Worm (Caenorhabditis elegans): ENCODE data around the gene sluh-7.

Gene sluh-7

ce11 chrV:10341905-10342328, 13.7 kb downstream of the sluh-7 start, which contains the start of gene K07C5.13 (continued):
- peak; percentile 84 for TF ChIP-seq lin-1 (GFP tag; IDR thresholded peaks at IDR 0.05)
- TF ChIP-seq ctbp-1 (GFP tag; IDR thresholded peaks at IDR 0.05) = peak; percentile 91
- TF ChIP-seq egl-43 (GFP tag; IDR thresholded peaks at IDR 0.05) = peak; percentile 94
- TF ChIP-seq dmd-9 (GFP tag; IDR thresholded peaks at IDR 0.05) = peak; percentile 94
- TF ChIP-seq Y105C5A.15 (GFP tag; IDR thresholded peaks at IDR 0.05) = 0 out of 2 replicates have a peak, but pooled peaks have one; percentile 11
- peak; percentile 9 for TF ChIP-seq dve-1 (tag; optimal IDR thresholded peaks at IDR 0.05; ENCODE audit: insufficient read depth)
- TF ChIP-seq spr-3 (GFP tag; optimal IDR thresholded peaks at IDR 0.05) = peak; percentile 54
- peak; percentile 86 for TF ChIP-seq nhr-102 (tag; optimal IDR thresholded peaks at IDR 0.05)
- peak; percentile 95 for TF ChIP-seq ceh-20 (GFP tag; IDR thresholded peaks at IDR 0.05)
- peak; percentile 78 for TF ChIP-seq vab-7 (GFP tag; IDR thresholded peaks at IDR 0.05)
- peak; percentile 88 for TF ChIP-seq hlh-11 (tag; optimal IDR thresholded peaks at IDR 0.05)
- peak; percentile 94 for TF ChIP-seq Y75B8A.6 (GFP tag; IDR thresholded peaks at IDR 0.05)
- TF ChIP-seq arid-1 (GFP tag; conservative IDR thresholded peaks at IDR 0.05) = peak; percentile 89
- TF ChIP-seq php-3 (GFP tag; IDR thresholded peaks at IDR 0.05) = peak; percentile 91
- TF ChIP-seq mxl-3 (GFP tag; optimal IDR thresholded peaks at IDR 0.05) = peak; percentile 54
- TF ChIP-seq dpl-1 (GFP tag; optimal IDR thresholded peaks at IDR 0.05) = peak; percentile 47
- TF ChIP-seq dmd-6 (GFP tag; IDR thresholded peaks at IDR 0.05) = peak; percentile 93
- TF ChIP-seq mxl-2 (GFP tag; conservative IDR thresholded peaks at IDR 0.05) = peak; percentile 74; the same call in 1 of the 2 replicates
- peak; percentile 90 for TF ChIP-seq saeg-2 (GFP tag; IDR thresholded peaks at IDR 0.05)
- TF ChIP-seq madf-5 (GFP tag; IDR thresholded peaks at IDR 0.05) = peak in 1 of 2 experiments; percentile 83; a peak in 1 of 4 replicates
- peak; percentile 89 for TF ChIP-seq D1046.2 (GFP tag; IDR thresholded peaks at IDR 0.05)
- TF ChIP-seq hif-1 (tag; optimal IDR thresholded peaks at IDR 0.05) = peak; percentile 16 to 30
- peak; percentile 65 for TF ChIP-seq T20F7.1 (GFP tag; optimal IDR thresholded peaks at IDR 0.05)

- no peak for TF ChIP-seq lin-38 (GFP tag; IDR thresholded peaks at IDR 0.05)
- no peak for TF ChIP-seq spr-1 (tag; optimal IDR thresholded peaks at IDR 0.05)
- no peak for TF ChIP-seq aly-2 (tag; optimal IDR thresholded peaks at IDR 0.05)
- TF ChIP-seq hif-1 (tag; optimal IDR thresholded peaks at IDR 0.05) = no peak
- TF ChIP-seq set-16 (GFP tag; IDR thresholded peaks at IDR 0.05) = no peak
- no peak for TF ChIP-seq duxl-1 (tag; optimal IDR thresholded peaks at IDR 0.05; ENCODE audit: poor library complexity)
- TF ChIP-seq Y48G9A.11 (GFP tag; IDR thresholded peaks at IDR 0.05) = no peak
- TF ChIP-seq mxl-3 (GFP tag; optimal IDR thresholded peaks at IDR 0.05) = no peak
- TF ChIP-seq rbr-2 (tag; optimal IDR thresholded peaks at IDR 0.05) = no peak
- TF ChIP-seq ceh-44 (GFP tag; IDR thresholded peaks at IDR 0.05) = no peak
- no peak for TF ChIP-seq nhr-42 (GFP tag; IDR thresholded peaks at IDR 0.05)
Measured at ce11 chrV:10339200-10339599, 16.4 kb downstream of the sluh-7 start, which contains the start of gene K07C5.2. Gene K07C5.2, plus strand, starts transcription at chrV:10339500.

- TF ChIP-seq lsy-2 (tag; optimal IDR thresholded peaks at IDR 0.05) (peak in 1 of 2 experiments; percentile 61), ztf-7 (tag; optimal IDR thresholded peaks at IDR 0.05) (no peak), ZK337.2 (GFP tag; IDR thresholded peaks at IDR 0.05) (no peak), nhr-28 (tag; optimal IDR thresholded peaks at IDR 0.05) (peak; percentile 64), dve-1 (tag; optimal IDR thresholded peaks at IDR 0.05; ENCODE audit: insufficient read depth) (peak; percentile 41), dpl-1 (GFP tag; optimal IDR thresholded peaks at IDR 0.05) (peak; percentile 49), nhr-77 (tag; optimal IDR thresholded peaks at IDR 0.05) (peak; percentile 53), mep-1 (tag; optimal IDR thresholded peaks at IDR 0.05) (peak; percentile 56), lin-29 (GFP tag; IDR thresholded peaks at IDR 0.05) (no peak), unc-62 (GFP tag; optimal IDR thresholded peaks at IDR 0.05 in 1 of 2) (no peak), unc-62 (tag; optimal IDR thresholded peaks at IDR 0.05) (no peak), nhr-237 (tag; optimal IDR thresholded peaks at IDR 0.05) (no peak), lim-7 (GFP tag; IDR thresholded peaks at IDR 0.05) (no peak), nhr-76 (tag; optimal IDR thresholded peaks at IDR 0.05) (no peak), aha-1 (tag) (no peak), hlh-11 (tag; optimal IDR thresholded peaks at IDR 0.05) (no peak), lin-38 (GFP tag; IDR thresholded peaks at IDR 0.05) (peak; percentile 87), ztf-11 (tag; optimal IDR thresholded peaks at IDR 0.05) (no peak), attf-4 (tag; optimal IDR thresholded peaks at IDR 0.05) (no peak), T20F7.1 (GFP tag; optimal IDR thresholded peaks at IDR 0.05) (peak; percentile 27), ceh-82 (tag; optimal IDR thresholded peaks at IDR 0.05) (no peak), saeg-2 (GFP tag; IDR thresholded peaks at IDR 0.05) (no peak)
Measured at ce11 chrV:10338305-10338992, 17.2 kb downstream of the sluh-7 start, which contains the start of gene arx-2. Gene arx-2, minus strand, starts transcription at chrV:10338355.

All from whole organism, L4 larva.